Fruit fly (Drosophila melanogaster): Measurements from ENCODE around the gene Lrp4.

The Lrp4 gene

dm6 chrX:15887247-15887616, 23.4 kb upstream of the Lrp4 start, which contains the start of gene tay (continued):
- 0 out of 4 replicates have a peak, but pooled peaks have one; percentile 41 for TF ChIP-seq chinmo (GFP tag; IDR thresholded peaks at IDR 0.05; ENCODE audit: partially characterized antibody)
- TF ChIP-seq seq (GFP tag; IDR thresholded peaks at IDR 0.05), result no peak
- no peak for TF ChIP-seq dysf (GFP tag; IDR thresholded peaks at IDR 0.05)
- TF ChIP-seq scrt (GFP tag; optimal IDR thresholded peaks at IDR 0.05), result no peak
- TF ChIP-seq Trl (optimal IDR thresholded peaks at IDR 0.05), result no peak
- no peak for TF ChIP-seq Trl (GFP tag; optimal IDR thresholded peaks at IDR 0.05)
- TF ChIP-seq CG43689 (GFP tag; IDR thresholded peaks at IDR 0.05), result no peak
- no peak for TF ChIP-seq CG5953 (GFP tag; IDR thresholded peaks at IDR 0.05)
- TF ChIP-seq Meics (GFP tag; optimal IDR thresholded peaks at IDR 0.05), result no peak
- no peak for TF ChIP-seq oc (tag; optimal IDR thresholded peaks at IDR 0.05)
- TF ChIP-seq CG10366 (GFP tag; IDR thresholded peaks at IDR 0.05), result no peak
- TF ChIP-seq CG5245 (GFP tag; optimal IDR thresholded peaks at IDR 0.05), result no peak
- TF ChIP-seq hth (optimal IDR thresholded peaks at IDR 0.05), result no peak
- no peak for TF ChIP-seq lola (GFP tag; optimal IDR thresholded peaks at IDR 0.05)
- TF ChIP-seq MBD-R2 (GFP tag; IDR thresholded peaks at IDR 0.05), result 0 out of 2 replicates have a peak, but pooled peaks have one; percentile 8
- TF ChIP-seq CG4282 (GFP tag; optimal IDR thresholded peaks at IDR 0.05), result no peak
- TF ChIP-seq Rfx (GFP tag; IDR thresholded peaks at IDR 0.05), result peak; percentile 63; the same call in 1 of the 2 replicates
- no peak for TF ChIP-seq CG17829 (tag; optimal IDR thresholded peaks at IDR 0.05)
- no peak for TF ChIP-seq CG9817 (tag; optimal IDR thresholded peaks at IDR 0.05)
- no peak for TF ChIP-seq Blimp-1 (GFP tag; optimal IDR thresholded peaks at IDR 0.05)
- no peak for TF ChIP-seq CG11560 (tag; IDR thresholded peaks at IDR 0.05)
- TF ChIP-seq PHDP (tag; optimal IDR thresholded peaks at IDR 0.05), result no peak
- no peak for TF ChIP-seq Usf (GFP tag; optimal IDR thresholded peaks at IDR 0.05)
- TF ChIP-seq ac (GFP tag; optimal IDR thresholded peaks at IDR 0.05), result no peak
- no peak for TF ChIP-seq Camta (GFP tag; optimal IDR thresholded peaks at IDR 0.05)
- TF ChIP-seq jumu (GFP tag; optimal IDR thresholded peaks at IDR 0.05), result peak; percentile 14
- no peak for TF ChIP-seq btn (GFP tag; optimal IDR thresholded peaks at IDR 0.05)
- peak; percentile 31 for TF ChIP-seq Antp (GFP tag; optimal IDR thresholded peaks at IDR 0.05)
- TF ChIP-seq CG11093 (GFP tag; IDR thresholded peaks at IDR 0.05), result no peak
- TF ChIP-seq Hmr (GFP tag; optimal IDR thresholded peaks at IDR 0.05), result no peak
- no peak for TF ChIP-seq stc (GFP tag; IDR thresholded peaks at IDR 0.05)
- TF ChIP-seq CG13624 (GFP tag; optimal IDR thresholded peaks at IDR 0.05), result no peak
- TF ChIP-seq caup (GFP tag; optimal IDR thresholded peaks at IDR 0.05; ENCODE audit: severe bottlenecking), result no peak
- TF ChIP-seq CG34376 (GFP tag; optimal IDR thresholded peaks at IDR 0.05), result no peak
- TF ChIP-seq CG2120 (GFP tag; optimal IDR thresholded peaks at IDR 0.05), result peak; percentile 9
- TF ChIP-seq ap (GFP tag; IDR thresholded peaks at IDR 0.05), result no peak
- peak; percentile 94 for TF ChIP-seq pfk (GFP tag; optimal IDR thresholded peaks at IDR 0.05)
- peak; percentile 8 for TF ChIP-seq NC2β (GFP tag; optimal IDR thresholded peaks at IDR 0.05)
- no peak for TF ChIP-seq CG8089 (GFP tag; optimal IDR thresholded peaks at IDR 0.05)
- no peak for TF ChIP-seq CG10274 (GFP tag; optimal IDR thresholded peaks at IDR 0.05)
- TF ChIP-seq her (GFP tag; optimal IDR thresholded peaks at IDR 0.05), result no peak
- no peak for TF ChIP-seq repo (GFP tag; optimal IDR thresholded peaks at IDR 0.05)
- TF ChIP-seq NFAT (GFP tag; IDR thresholded peaks at IDR 0.05), result no peak
- TF ChIP-seq BEAF-32 (GFP tag; optimal IDR thresholded peaks at IDR 0.05), result peak; percentile 81
- no peak for TF ChIP-seq Nf-YC (tag; optimal IDR thresholded peaks at IDR 0.05)
- no peak for TF ChIP-seq CG12236 (GFP tag; optimal IDR thresholded peaks at IDR 0.05)
- TF ChIP-seq Neu2 (GFP tag; optimal IDR thresholded peaks at IDR 0.05; ENCODE audit: borderline replicate concordance), result no peak
- TF ChIP-seq luna (GFP tag; optimal IDR thresholded peaks at IDR 0.05), result no peak
- TF ChIP-seq lov (optimal IDR thresholded peaks at IDR 0.05), result no peak
- TF ChIP-seq lov (GFP tag; IDR thresholded peaks at IDR 0.05), result no peak
- no peak for TF ChIP-seq CG33557 (GFP tag; optimal IDR thresholded peaks at IDR 0.05)
- no peak for TF ChIP-seq Eip74EF (GFP tag; optimal IDR thresholded peaks at IDR 0.05)
- TF ChIP-seq peb (GFP tag; IDR thresholded peaks at IDR 0.05), result no peak
